Fruit fly (Drosophila melanogaster): ENCODE measurements around the gene CG43059.

CG43059 gene

DNA sequence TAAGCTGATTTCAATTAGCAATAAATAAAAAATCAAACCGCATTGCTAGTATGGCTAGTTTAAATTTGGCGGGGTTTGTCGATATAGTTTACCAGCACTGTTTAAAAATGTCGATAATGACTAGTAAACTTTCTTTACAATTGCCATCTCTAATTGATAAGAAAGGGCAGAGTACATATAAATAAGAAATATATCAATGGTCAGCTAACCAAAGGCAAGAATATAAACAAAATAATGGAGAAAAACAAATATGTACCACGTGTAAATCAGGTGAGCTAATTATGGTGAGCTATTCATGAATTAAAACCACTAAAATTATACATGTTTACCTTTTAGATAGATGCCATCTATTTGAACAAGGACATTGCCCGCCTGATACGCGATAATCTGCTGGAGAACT is 20.2 kb upstream of the CG43059 start, which contains the start of gene Pex2 (continued):
- TF ChIP-seq CG9139 (GFP tag; optimal IDR thresholded peaks at IDR 0.05) = no peak
- TF ChIP-seq Gug (GFP tag; IDR thresholded peaks at IDR 0.05) = no peak
- no peak for TF ChIP-seq CG11294 (GFP tag; IDR thresholded peaks at IDR 0.05)
- TF ChIP-seq Met (GFP tag; optimal IDR thresholded peaks at IDR 0.05) = peak; percentile 27
- TF ChIP-seq Sox14 (GFP tag; optimal IDR thresholded peaks at IDR 0.05) = no peak
- no peak for TF ChIP-seq achi (GFP tag; optimal IDR thresholded peaks at IDR 0.05)
- no peak for TF ChIP-seq Eip93F (GFP tag; optimal IDR thresholded peaks at IDR 0.05)
- TF ChIP-seq esn (GFP tag; optimal IDR thresholded peaks at IDR 0.05) = no peak
- no peak for TF ChIP-seq dac (GFP tag; optimal IDR thresholded peaks at IDR 0.05)
- no peak for TF ChIP-seq Hr39 (GFP tag; optimal IDR thresholded peaks at IDR 0.05)
- peak; percentile 52 for TF ChIP-seq CG6808 (GFP tag; optimal IDR thresholded peaks at IDR 0.05)
- TF ChIP-seq Hr38 (GFP tag; optimal IDR thresholded peaks at IDR 0.05) = no peak
- TF ChIP-seq ss (GFP tag; optimal IDR thresholded peaks at IDR 0.05) = no peak
- TF ChIP-seq Lpt (GFP tag; optimal IDR thresholded peaks at IDR 0.05) = no peak
- peak; percentile 8 for TF ChIP-seq CG16779 (tag; optimal IDR thresholded peaks at IDR 0.05)
- TF ChIP-seq CG4318 (GFP tag; optimal IDR thresholded peaks at IDR 0.05) = no peak
- TF ChIP-seq Ets21C (GFP tag; optimal IDR thresholded peaks at IDR 0.05) = no peak
- no peak for TF ChIP-seq CG6276 (GFP tag; optimal IDR thresholded peaks at IDR 0.05)
- no peak for TF ChIP-seq vri (GFP tag; optimal IDR thresholded peaks at IDR 0.05)
- TF ChIP-seq CG11762 (GFP tag; optimal IDR thresholded peaks at IDR 0.05; ENCODE audit: insufficient read depth) = no peak
- TF ChIP-seq svp (GFP tag) = peak; percentile 98

dm6 chr3L:8336372-8336771 is 17.6 kb upstream of the CG43059 start, which contains the start of gene Cpr66Cb:
Gene Cpr66Cb, plus strand, starts transcription at chr3L:8336672.
- no peak for TF ChIP-seq CG6808 (GFP tag; optimal IDR thresholded peaks at IDR 0.05)
- TF ChIP-seq CG15336 (GFP tag; IDR thresholded peaks at IDR 0.05) = no peak
- no peak for TF ChIP-seq vri (GFP tag; optimal IDR thresholded peaks at IDR 0.05)
- no peak for TF ChIP-seq CG9139 (GFP tag; optimal IDR thresholded peaks at IDR 0.05)
- no peak for TF ChIP-seq Met (GFP tag; optimal IDR thresholded peaks at IDR 0.05)
- peak; percentile 7 for TF ChIP-seq Lpt (GFP tag; optimal IDR thresholded peaks at IDR 0.05)
- no peak for TF ChIP-seq ss (GFP tag; optimal IDR thresholded peaks at IDR 0.05)
- TF ChIP-seq CG32006 (GFP tag; optimal IDR thresholded peaks at IDR 0.05) = peak; percentile 53
- 0 out of 3 replicates have a peak, but pooled peaks have one; percentile 16 for TF ChIP-seq eg (GFP tag; IDR thresholded peaks at IDR 0.05)

DNA sequence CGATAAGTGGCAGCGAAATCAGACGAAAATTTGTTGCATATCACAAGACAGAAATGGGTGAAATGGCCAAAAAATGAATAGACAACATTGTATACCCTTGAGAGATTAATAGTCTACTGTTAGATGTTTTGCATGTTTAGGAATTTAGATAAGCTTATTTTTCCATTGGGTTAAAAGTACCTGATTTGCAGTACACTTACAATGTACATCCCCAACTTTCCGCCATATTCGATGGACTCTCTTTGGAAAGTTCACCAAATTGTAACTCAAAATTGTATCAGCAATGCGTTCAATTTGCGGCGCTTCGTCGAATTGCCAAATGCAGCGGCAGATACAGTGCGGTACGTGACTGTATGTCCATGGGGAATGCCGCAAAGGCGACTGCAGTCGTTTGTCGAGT is 15.6 kb upstream of the CG43059 start:
- peak; percentile 25 for TF ChIP-seq CG4318 (GFP tag; optimal IDR thresholded peaks at IDR 0.05)
- peak; percentile 59; the same call in 2 of the 3 replicates for TF ChIP-seq CG8119 (GFP tag; IDR thresholded peaks at IDR 0.05)
- no peak for TF ChIP-seq Sox14 (GFP tag; optimal IDR thresholded peaks at IDR 0.05)
- peak; percentile 60; the same call in 2 of the 3 replicates for TF ChIP-seq eg (GFP tag; IDR thresholded peaks at IDR 0.05)
- TF ChIP-seq achi (GFP tag; optimal IDR thresholded peaks at IDR 0.05) = no peak
- TF ChIP-seq CG15336 (GFP tag; IDR thresholded peaks at IDR 0.05) = 0 out of 2 replicates have a peak, but pooled peaks have one; percentile 21
- peak; percentile 35 for TF ChIP-seq CG32006 (GFP tag; optimal IDR thresholded peaks at IDR 0.05)
- TF ChIP-seq Hr4 (GFP tag; optimal IDR thresholded peaks at IDR 0.05) = peak; percentile 48
- peak; percentile 39 for TF ChIP-seq CG6276 (GFP tag; optimal IDR thresholded peaks at IDR 0.05)
- no peak for TF ChIP-seq CG11762 (GFP tag; optimal IDR thresholded peaks at IDR 0.05; ENCODE audit: insufficient read depth)

DNA sequence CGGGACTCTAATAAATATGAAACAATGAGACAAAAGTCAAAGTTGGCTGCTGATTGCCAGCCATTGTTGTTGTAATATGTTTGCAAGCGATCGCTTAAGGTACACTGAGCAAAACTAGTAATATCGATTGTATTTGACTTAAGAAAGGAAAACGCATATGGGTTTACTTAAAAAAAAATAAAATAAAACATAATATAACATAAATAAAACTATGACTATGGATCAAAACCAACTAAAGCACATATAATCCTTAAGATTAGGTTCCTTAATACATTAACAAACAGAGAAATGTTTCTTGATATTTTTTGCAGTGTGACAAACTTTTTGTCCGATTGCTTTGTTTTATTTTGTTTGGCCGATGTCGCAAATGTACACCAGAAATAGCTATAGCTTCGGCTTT is 14.8 kb upstream of the CG43059 start:
- no peak for TF ChIP-seq svp (GFP tag)
- peak; percentile 58 for TF ChIP-seq CG8119 (GFP tag; IDR thresholded peaks at IDR 0.05)
- peak; percentile 2 for TF ChIP-seq CG32006 (GFP tag; optimal IDR thresholded peaks at IDR 0.05)
- TF ChIP-seq CG6276 (GFP tag; optimal IDR thresholded peaks at IDR 0.05) = peak; percentile 61
- no peak for TF ChIP-seq fd85E (GFP tag; optimal IDR thresholded peaks at IDR 0.05)
- no peak for TF ChIP-seq Lpt (GFP tag; optimal IDR thresholded peaks at IDR 0.05)
- peak; percentile 36 for TF ChIP-seq Hr4 (GFP tag; optimal IDR thresholded peaks at IDR 0.05)
- TF ChIP-seq Eip78C (GFP tag) = peak; percentile 41
- TF ChIP-seq fkh (GFP tag; optimal IDR thresholded peaks at IDR 0.05) = no peak
- no peak for TF ChIP-seq CG3032 (tag; optimal IDR thresholded peaks at IDR 0.05)
- TF ChIP-seq fd59A (GFP tag; optimal IDR thresholded peaks at IDR 0.05) = no peak
- TF ChIP-seq Gug (GFP tag; IDR thresholded peaks at IDR 0.05) = no peak
- 0 out of 2 replicates have a peak, but pooled peaks have one; percentile 27 for TF ChIP-seq CG15336 (GFP tag; IDR thresholded peaks at IDR 0.05)

dm6 chr3L:8331414-8331813 is 12.6 kb upstream of the CG43059 start:
- TF ChIP-seq CG32006 (GFP tag; optimal IDR thresholded peaks at IDR 0.05) = no peak
- no peak for TF ChIP-seq cyc (GFP tag; optimal IDR thresholded peaks at IDR 0.05)
- no peak for TF ChIP-seq CG4318 (GFP tag; optimal IDR thresholded peaks at IDR 0.05)
- no peak for TF ChIP-seq eg (GFP tag; IDR thresholded peaks at IDR 0.05)
- TF ChIP-seq Sox102F (GFP tag; optimal IDR thresholded peaks at IDR 0.05) = no peak
- no peak for TF ChIP-seq CG11762 (GFP tag; optimal IDR thresholded peaks at IDR 0.05; ENCODE audit: insufficient read depth)
- no peak for TF ChIP-seq Hr38 (GFP tag; optimal IDR thresholded peaks at IDR 0.05)
- TF ChIP-seq Gug (GFP tag; IDR thresholded peaks at IDR 0.05) = no peak
- no peak for TF ChIP-seq vri (GFP tag; optimal IDR thresholded peaks at IDR 0.05)
- TF ChIP-seq net (GFP tag; optimal IDR thresholded peaks at IDR 0.05) = no peak
- TF ChIP-seq Hr4 (GFP tag; optimal IDR thresholded peaks at IDR 0.05) = no peak
- no peak for TF ChIP-seq Ets96B (tag; optimal IDR thresholded peaks at IDR 0.05)
- no peak for TF ChIP-seq Met (GFP tag; optimal IDR thresholded peaks at IDR 0.05)
- TF ChIP-seq dac (GFP tag; optimal IDR thresholded peaks at IDR 0.05) = no peak
- TF ChIP-seq CG6808 (GFP tag; optimal IDR thresholded peaks at IDR 0.05) = no peak
- TF ChIP-seq topi (GFP tag; optimal IDR thresholded peaks at IDR 0.05) = no peak
- TF ChIP-seq Smox (GFP tag; optimal IDR thresholded peaks at IDR 0.05) = no peak
- no peak for TF ChIP-seq svp (GFP tag)
- TF ChIP-seq CG6276 (GFP tag; optimal IDR thresholded peaks at IDR 0.05) = no peak

Data from whole organism, prepupa.